Worm (Caenorhabditis elegans) whole organism, L3 larva: ENCODE measurements around the gene ppt-1.

ENCODE experiments used
- R02D3.7 ChIP-seq: fragments of 150-350 bp; optimal IDR thresholded peaks from 2 replicates; lab custom pipeline; 2014; ENCODE audit warnings: missing biosample characterization, missing genetic modification characterization
- ZK546.5 ChIP-seq: sonication (generic microtip); optimal IDR thresholded peaks from 2 replicates; lab custom pipeline; 2017; ENCODE audit warnings: missing biosample characterization, missing genetic modification characterization
- aly-2 ChIP-seq: fragments of 150-350 bp; optimal IDR thresholded peaks from 2 replicates; lab custom pipeline; 2014; ENCODE audit warnings: missing biosample characterization, missing genetic modification characterization
- ceh-16 ChIP-seq: sonication (generic microtip); optimal IDR thresholded peaks from 2 replicates; lab custom pipeline; 2017; ENCODE audit warnings: missing biosample characterization, missing genetic modification characterization
- ceh-28 ChIP-seq: fragments of 150-350 bp; optimal IDR thresholded peaks from 2 replicates; lab custom pipeline; 2014; ENCODE audit warnings: missing biosample characterization, missing genetic modification reagents, missing genetic modification characterization
- ceh-82 ChIP-seq: fragments of 150-350 bp; optimal IDR thresholded peaks from 2 replicates; lab custom pipeline; 2014; ENCODE audit warnings: missing biosample characterization, missing genetic modification characterization
- ceh-9 ChIP-seq: sonication (generic microtip); optimal IDR thresholded peaks from 2 replicates; lab custom pipeline; 2018; ENCODE audit warnings: missing biosample characterization, missing genetic modification characterization
- daf-12 ChIP-seq: fragments of 150-350 bp; optimal IDR thresholded peaks from 2 replicates; lab custom pipeline; 2014; ENCODE audit warnings: missing biosample characterization, missing genetic modification reagents, missing genetic modification characterization
- egl-5 ChIP-seq: fragments of 150-350 bp; optimal IDR thresholded peaks from 2 replicates; lab custom pipeline; 2017; ENCODE audit warnings: missing biosample characterization, missing genetic modification reagents, missing genetic modification characterization, inconsistent platforms
- elt-1 ChIP-seq: fragments of 150-350 bp; optimal IDR thresholded peaks from 2 replicates; lab custom pipeline; 2014; ENCODE audit warnings: missing biosample characterization, missing genetic modification characterization
- elt-2 ChIP-seq: sonication (generic microtip); optimal IDR thresholded peaks from 2 replicates; lab custom pipeline; 2016; ENCODE audit warnings: missing genetic modification reagents, mild to moderate bottlenecking, missing genetic modification characterization, missing compliant biosample characterization
- elt-3 ChIP-seq, 3 experiments: fragments of 150-350 bp in 1 of 3; sonication (generic microtip) in 2 of 3; optimal IDR thresholded peaks; 2 replicates in 2 of 3; 4 replicates in 1 of 3; lab custom pipeline; 2014 to 2017; ENCODE audit warnings: missing biosample characterization in 3 of 3, missing genetic modification characterization in 3 of 3
- fkh-10 ChIP-seq: sonication (generic microtip); optimal IDR thresholded peaks from 2 replicates; lab custom pipeline; 2017; ENCODE audit warnings: missing biosample characterization, missing genetic modification reagents, missing genetic modification characterization
- fkh-2 ChIP-seq: fragments of 150-350 bp; optimal IDR thresholded peaks from 2 replicates; lab custom pipeline; 2014; ENCODE audit warnings: missing biosample characterization, missing genetic modification reagents, missing genetic modification characterization
- jun-1 ChIP-seq: fragments of 150-350 bp; optimal IDR thresholded peaks from 2 replicates; lab custom pipeline; 2014; ENCODE audit warnings: missing biosample characterization, missing genetic modification reagents, missing genetic modification characterization
- lin-15B ChIP-seq: fragments of 150-350 bp; optimal IDR thresholded peaks from 2 replicates; lab custom pipeline; 2014; ENCODE audit warnings: missing biosample characterization, missing genetic modification characterization
- lsy-12 ChIP-seq: sonication (generic microtip); optimal IDR thresholded peaks from 2 replicates; lab custom pipeline; 2016; ENCODE audit warnings: mild to moderate bottlenecking, missing genetic modification characterization, missing compliant biosample characterization
- nfya-1 ChIP-seq: sonication (generic microtip); optimal IDR thresholded peaks from 2 replicates; lab custom pipeline; 2017; ENCODE audit warnings: missing genetic modification characterization, mild to moderate bottlenecking, missing compliant biosample characterization, antibody characterized with exemption, moderate library complexity; ENCODE audit not compliant: insufficient read depth
- nhr-11 ChIP-seq: fragments of 150-350 bp; optimal IDR thresholded peaks from 2 replicates; lab custom pipeline; 2014; ENCODE audit warnings: missing biosample characterization, missing genetic modification characterization
- nhr-23 ChIP-seq: fragments of 150-350 bp; optimal IDR thresholded peaks from 2 replicates; lab custom pipeline; 2014; ENCODE audit warnings: missing biosample characterization, missing genetic modification reagents, missing genetic modification characterization
- nhr-237 ChIP-seq: fragments of 150-350 bp; optimal IDR thresholded peaks from 2 replicates; lab custom pipeline; 2014; ENCODE audit warnings: missing biosample characterization, missing genetic modification characterization
- nhr-25 ChIP-seq: sonication (generic microtip); optimal IDR thresholded peaks from 2 replicates; lab custom pipeline; 2017; ENCODE audit warnings: missing biosample characterization, missing genetic modification characterization
- nhr-28 ChIP-seq: fragments of 150-350 bp; optimal IDR thresholded peaks from 2 replicates; lab custom pipeline; 2014; ENCODE audit warnings: missing biosample characterization, missing genetic modification characterization
- nhr-43 ChIP-seq: sonication (generic microtip); optimal IDR thresholded peaks from 2 replicates; lab custom pipeline; 2016; ENCODE audit warnings: mild to moderate bottlenecking, missing genetic modification characterization, missing compliant biosample characterization; ENCODE audit not compliant: poor library complexity, severe bottlenecking
- nhr-67 ChIP-seq: fragments of 150-350 bp; optimal IDR thresholded peaks from 2 replicates; lab custom pipeline; 2014; ENCODE audit warnings: missing biosample characterization, missing genetic modification characterization
- nhr-77 ChIP-seq: fragments of 150-350 bp; optimal IDR thresholded peaks from 2 replicates; lab custom pipeline; 2014; ENCODE audit warnings: missing biosample characterization, missing genetic modification characterization
- pha-4 ChIP-seq: fragments of 150-350 bp; optimal IDR thresholded peaks from 2 replicates; lab custom pipeline; 2014; ENCODE audit warnings: missing biosample characterization, missing genetic modification reagents, missing genetic modification characterization
- pqm-1 ChIP-seq: fragments of 150-350 bp; optimal IDR thresholded peaks from 2 replicates; lab custom pipeline; 2017; ENCODE audit warnings: missing biosample characterization, missing genetic modification characterization, inconsistent platforms
- sea-2 ChIP-seq: fragments of 150-350 bp; sonication (generic microtip); optimal IDR thresholded peaks from 4 replicates; lab custom pipeline; 2014; ENCODE audit warnings: missing biosample characterization, missing genetic modification reagents, missing genetic modification characterization
- skn-1 ChIP-seq: fragments of 150-350 bp; optimal IDR thresholded peaks from 2 replicates; lab custom pipeline; 2014; ENCODE audit warnings: missing biosample characterization, missing genetic modification characterization
- snpc-4 ChIP-seq: fragments of 150-350 bp; optimal IDR thresholded peaks from 2 replicates; lab custom pipeline; 2014; ENCODE audit warnings: missing biosample characterization, missing genetic modification characterization
- tbx-2 ChIP-seq: sonication (generic microtip); optimal IDR thresholded peaks from 2 replicates; lab custom pipeline; 2016; ENCODE audit warnings: mild to moderate bottlenecking, missing genetic modification characterization, missing compliant biosample characterization
- unc-39 ChIP-seq: sonication (generic microtip); optimal IDR thresholded peaks from 4 replicates; lab custom pipeline; 2017; ENCODE audit warnings: missing biosample characterization, missing genetic modification characterization
- ztf-11 ChIP-seq: fragments of 150-350 bp; optimal IDR thresholded peaks from 2 replicates; lab custom pipeline; 2014; ENCODE audit warnings: missing biosample characterization, missing genetic modification characterization
- ztf-4 ChIP-seq: fragments of 150-350 bp; optimal IDR thresholded peaks from 2 replicates; lab custom pipeline; 2014; ENCODE audit warnings: missing biosample characterization, missing genetic modification characterization

ppt-1 gene

DNA sequence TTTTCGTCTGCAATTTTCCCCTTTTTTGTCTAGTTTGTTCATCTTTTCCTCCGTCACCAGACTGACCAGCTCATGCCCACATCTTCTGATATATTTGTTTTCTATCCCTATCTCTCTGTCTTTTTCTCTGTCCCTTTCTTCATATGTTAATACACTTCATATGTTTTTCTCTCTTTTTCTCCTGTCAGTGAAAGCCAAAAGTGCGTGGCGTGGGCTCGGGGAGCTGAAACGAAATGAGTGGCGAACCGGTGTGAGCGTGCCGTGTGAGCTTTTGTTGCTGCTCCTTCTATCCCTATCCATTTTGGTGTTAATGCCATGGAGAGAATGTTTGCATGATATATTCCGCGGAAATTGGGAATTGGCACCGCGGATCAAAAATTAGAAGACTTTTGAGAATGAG lies 5.7 kb upstream of the ppt-1 start:
- no peak for TF ChIP-seq nhr-43
- no peak for TF ChIP-seq tbx-2
- TF ChIP-seq nhr-11 (tag; lab: Kevin White, UChicago), result no peak
- no peak for TF ChIP-seq skn-1 (tag; lab: Kevin White, UChicago)
- no peak for TF ChIP-seq fkh-2 (tag; lab: Kevin White, UChicago)
- no peak for TF ChIP-seq fkh-10 (GFP tag; lab: Kevin White, UChicago)
- TF ChIP-seq nfya-1, result no peak
- TF ChIP-seq elt-3 (tag; optimal IDR thresholded peaks at IDR 0.05; lab: Kevin White, UChicago), result no peak
- no peak for TF ChIP-seq ztf-11 (tag; lab: Kevin White, UChicago)
- no peak for TF ChIP-seq nhr-67 (tag; lab: Kevin White, UChicago)
- TF ChIP-seq ztf-4 (tag; lab: Kevin White, UChicago), result no peak
- TF ChIP-seq pha-4, result no peak
- no peak for TF ChIP-seq jun-1 (tag; lab: Kevin White, UChicago)
- no peak for TF ChIP-seq lin-15B (tag; lab: Kevin White, UChicago)
- TF ChIP-seq nhr-237 (tag; lab: Kevin White, UChicago), result no peak
- no peak for TF ChIP-seq pqm-1
- TF ChIP-seq lsy-12 (tag; lab: Kevin White, UChicago), result no peak
- TF ChIP-seq elt-1 (tag; lab: Kevin White, UChicago), result no peak
- no peak for TF ChIP-seq unc-39 (tag; lab: Kevin White, UChicago)
- no peak for TF ChIP-seq ZK546.5 (tag; lab: Kevin White, UChicago)

DNA sequence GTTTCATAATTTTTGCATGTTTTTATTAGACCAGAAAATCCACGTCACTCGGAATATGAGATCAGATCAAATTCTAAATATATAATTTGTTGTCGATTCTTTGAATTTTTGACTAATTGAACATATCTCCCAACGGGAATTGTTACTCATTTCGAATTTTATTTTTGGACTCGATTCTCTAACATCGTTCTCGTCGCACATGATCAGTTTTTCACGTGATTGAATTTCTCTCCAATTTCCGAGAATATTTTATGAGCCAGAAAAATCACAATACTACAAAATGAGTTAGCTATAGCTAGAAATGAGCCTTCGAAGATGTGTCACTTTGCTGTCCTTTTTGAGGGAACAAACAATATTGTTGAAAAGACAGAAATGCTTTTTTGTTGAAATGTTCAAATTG lies 4.6 kb upstream of the ppt-1 start:
- TF ChIP-seq fkh-10 (GFP tag; lab: Kevin White, UChicago) (peak; percentile 13), ceh-82 (tag; lab: Kevin White, UChicago) (no peak), aly-2 (tag; lab: Kevin White, UChicago) (no peak), nhr-11 (tag; lab: Kevin White, UChicago) (peak; percentile 70)
- TF ChIP-seq, all 47 proteins: peak for 2

DNA sequence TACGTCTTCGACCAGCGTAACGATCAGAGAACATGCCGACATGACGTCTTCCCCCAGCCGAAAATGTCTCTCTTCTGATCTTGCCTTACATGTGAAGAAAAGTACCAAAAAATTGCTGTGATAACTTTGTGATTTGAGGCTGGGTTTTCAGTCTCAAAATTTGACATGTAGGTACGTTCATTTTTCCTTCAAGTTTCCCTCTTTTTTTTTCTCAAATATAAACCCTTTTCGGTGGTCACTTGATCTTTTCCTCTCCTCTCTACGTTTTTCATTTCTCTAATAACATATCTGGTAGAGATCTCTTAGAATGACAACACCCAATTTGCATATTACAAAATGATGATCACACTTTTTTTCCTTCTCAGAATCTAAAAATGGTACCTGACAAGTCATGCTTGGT lies 4.2 kb downstream of the ppt-1 start, which contains the start of gene nhr-37:
TSS of gene nhr-37 (plus strand) at position 301 of the 400 bp plus-strand sequence.
- TF ChIP-seq elt-3 (tag; optimal IDR thresholded peaks at IDR 0.05; lab: Kevin White, UChicago) (no peak), nhr-77 (tag; lab: Kevin White, UChicago) (no peak), sea-2 (GFP tag; lab: Kevin White, UChicago) (no peak), nhr-237 (tag; lab: Kevin White, UChicago) (no peak), nhr-43 (no peak), daf-12 (tag; lab: Kevin White, UChicago) (no peak), nhr-28 (tag; lab: Kevin White, UChicago) (no peak), nhr-67 (tag; lab: Kevin White, UChicago) (no peak), ceh-28 (tag; lab: Kevin White, UChicago) (no peak), nhr-23 (no peak), jun-1 (tag; lab: Kevin White, UChicago) (no peak), elt-2 (tag; lab: Kevin White, UChicago) (no peak), snpc-4 (tag; lab: Kevin White, UChicago) (no peak), ZK546.5 (tag; lab: Kevin White, UChicago) (no peak)

DNA sequence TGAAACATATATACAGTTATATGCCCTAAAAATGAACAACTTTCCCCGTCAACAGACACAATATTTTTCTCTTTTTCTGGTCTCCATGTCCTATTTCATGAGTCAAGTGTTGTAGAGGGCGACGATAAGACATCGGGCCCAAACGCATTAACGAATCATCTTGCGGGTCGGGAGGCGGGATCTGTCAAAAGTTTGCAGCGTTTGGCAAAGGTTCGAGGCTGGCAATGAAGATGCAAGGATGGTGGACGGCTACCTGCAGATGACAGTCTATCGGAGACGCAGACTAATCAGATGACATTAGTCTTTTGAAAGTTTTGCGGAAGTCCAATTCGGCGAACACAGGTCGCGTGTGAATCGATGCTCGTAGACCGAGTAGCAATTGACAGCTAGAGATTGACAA lies 5.3 kb downstream of the ppt-1 start:
- TF ChIP-seq nhr-25 (tag; lab: Kevin White, UChicago) (peak; percentile 52), ztf-4 (tag; lab: Kevin White, UChicago) (no peak)

DNA sequence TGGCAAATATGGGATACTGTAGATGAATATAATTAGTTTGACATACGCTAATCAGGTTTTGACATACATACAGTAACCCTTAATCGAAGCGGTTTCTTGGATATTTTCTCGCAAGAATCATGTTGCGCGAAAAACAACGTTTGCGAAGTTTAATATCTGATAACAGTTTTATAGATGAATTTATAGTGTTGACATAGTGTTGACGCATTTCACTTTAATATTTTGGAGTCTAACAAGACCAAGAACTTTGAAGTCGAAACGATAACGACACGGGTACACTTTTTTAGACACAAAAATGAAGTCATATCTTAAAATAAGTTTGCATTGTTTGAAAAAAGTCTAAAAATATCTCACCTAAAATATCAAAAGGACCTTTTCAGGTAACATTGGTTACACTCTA lies 9.8 kb downstream of the ppt-1 start:
- TF ChIP-seq pqm-1 (peak; percentile 88), elt-2 (tag; lab: Kevin White, UChicago) (peak; percentile 57), aly-2 (tag; lab: Kevin White, UChicago) (no peak), pha-4 (peak; percentile 38)

DNA sequence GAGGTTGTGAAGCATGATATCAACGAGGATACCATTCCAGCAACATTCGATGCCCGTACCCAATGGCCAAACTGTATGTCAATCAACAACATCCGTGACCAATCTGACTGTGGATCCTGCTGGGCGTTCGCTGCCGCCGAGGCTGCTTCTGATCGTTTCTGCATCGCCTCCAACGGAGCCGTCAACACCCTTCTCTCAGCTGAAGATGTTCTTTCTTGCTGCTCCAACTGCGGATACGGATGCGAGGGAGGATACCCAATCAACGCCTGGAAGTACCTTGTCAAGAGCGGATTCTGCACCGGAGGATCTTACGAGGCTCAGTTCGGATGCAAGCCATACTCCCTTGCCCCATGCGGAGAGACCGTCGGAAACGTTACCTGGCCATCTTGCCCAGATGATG lies 11.2 kb downstream of the ppt-1 start:
- TF ChIP-seq unc-39 (tag; lab: Kevin White, UChicago) (no peak), egl-5 (no peak), ceh-9 (tag; lab: Kevin White, UChicago) (no peak), elt-3 (tag; optimal IDR thresholded peaks at IDR 0.05; lab: Kevin White, UChicago) (no peak), nhr-23 (no peak), R02D3.7 (tag; lab: Kevin White, UChicago) (no peak), ceh-16 (tag; lab: Kevin White, UChicago) (no peak), ceh-82 (tag; lab: Kevin White, UChicago) (no peak)
